Worm (Caenorhabditis elegans): ENCODE data around the gene T19D12.2.

The T19D12.2 gene

DNA sequence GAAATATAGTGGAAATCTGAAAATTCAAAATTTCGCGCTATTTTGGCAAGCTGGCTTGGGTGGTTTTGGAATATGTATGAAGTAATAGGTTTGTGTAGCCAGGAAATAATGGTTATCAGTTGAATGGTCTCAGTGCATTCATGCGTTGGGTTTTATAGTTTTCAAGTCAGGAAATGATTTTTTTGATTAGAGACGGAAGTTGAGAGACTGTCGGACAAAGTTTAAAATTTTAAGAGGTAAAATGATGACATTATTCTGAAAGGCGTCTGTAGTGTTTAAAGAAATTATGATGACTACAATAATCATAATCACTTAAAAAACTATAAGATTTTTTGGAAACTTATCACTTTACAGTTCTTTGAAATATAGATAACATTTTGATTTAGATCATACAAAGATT is 40.4 kb downstream of the T19D12.2 start, which contains the start of gene C18H9.6 (continued):
- TF ChIP-seq nhr-76 (tag; optimal IDR thresholded peaks at IDR 0.05) (no peak), F44E2.7 (GFP tag; IDR thresholded peaks at IDR 0.05) (no peak), T20F7.1 (GFP tag; optimal IDR thresholded peaks at IDR 0.05) (peak; percentile 1), nhr-77 (tag; optimal IDR thresholded peaks at IDR 0.05) (no peak), saeg-2 (GFP tag; IDR thresholded peaks at IDR 0.05) (no peak), aha-1 (tag) (no peak), ceh-62 (tag; optimal IDR thresholded peaks at IDR 0.05) (no peak), lin-38 (GFP tag; IDR thresholded peaks at IDR 0.05) (no peak), cey-2 (tag; optimal IDR thresholded peaks at IDR 0.05; ENCODE audit: borderline replicate concordance, insufficient read depth) (no peak), daf-12 (tag; optimal IDR thresholded peaks at IDR 0.05) (no peak), dmd-6 (GFP tag; IDR thresholded peaks at IDR 0.05) (peak; percentile 91), madf-5 (GFP tag; IDR thresholded peaks at IDR 0.05) (no peak), mes-2 (tag; optimal IDR thresholded peaks at IDR 0.05; ENCODE audit: poor library complexity, severe bottlenecking) (no peak), nhr-111 (GFP tag; optimal IDR thresholded peaks at IDR 0.05) (no peak), ctbp-1 (GFP tag; IDR thresholded peaks at IDR 0.05) (no peak), Y75B8A.6 (GFP tag; IDR thresholded peaks at IDR 0.05) (no peak), skn-1 (tag; optimal IDR thresholded peaks at IDR 0.05) (no peak), mdl-1 (tag; optimal IDR thresholded peaks at IDR 0.05) (no peak), ztf-7 (tag; optimal IDR thresholded peaks at IDR 0.05) (no peak), R02D3.7 (tag; optimal IDR thresholded peaks at IDR 0.05) (no peak), nhr-42 (GFP tag; IDR thresholded peaks at IDR 0.05) (no peak), nhr-28 (tag; optimal IDR thresholded peaks at IDR 0.05) (peak; percentile 83), egl-43 (GFP tag; IDR thresholded peaks at IDR 0.05) (no peak), spr-1 (tag; optimal IDR thresholded peaks at IDR 0.05) (no peak)

DNA sequence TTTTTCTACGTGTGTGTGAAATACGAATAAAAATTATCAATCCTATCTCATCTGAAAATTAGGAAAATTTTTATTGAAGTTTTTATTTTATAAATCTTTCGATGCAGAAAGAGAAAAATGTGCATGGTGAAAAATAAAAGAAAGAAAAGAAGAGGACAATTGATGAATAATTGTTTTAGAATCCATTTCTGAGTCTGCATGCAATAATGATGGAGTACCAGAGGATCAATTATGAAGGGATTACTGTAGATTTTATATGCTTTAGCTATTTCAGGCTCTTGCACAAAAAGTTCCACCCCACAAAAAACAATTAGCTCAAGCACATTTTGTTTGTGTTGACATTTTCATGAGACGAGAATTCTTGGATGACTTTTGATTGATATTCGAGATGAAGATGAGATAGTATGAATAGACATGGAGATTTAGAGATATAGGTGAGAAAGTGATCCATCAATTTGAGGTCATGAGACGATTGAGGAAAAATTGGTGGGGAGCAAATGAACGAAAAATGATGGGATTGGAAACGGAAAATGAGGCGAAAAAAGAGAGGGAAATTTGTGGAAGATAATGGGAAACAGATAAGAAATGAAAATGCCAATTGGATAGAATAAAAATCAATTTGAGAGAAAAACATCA is 44.6 kb downstream of the T19D12.2 start, which contains the start of gene rpy-1:
Gene rpy-1, minus strand, starts transcription at position 51 of the 636 bp plus-strand sequence.
- TF ChIP-seq ceh-62 (tag; optimal IDR thresholded peaks at IDR 0.05) = no peak
- no peak for TF ChIP-seq pha-4 (GFP tag; IDR thresholded peaks at IDR 0.05)
- TF ChIP-seq pha-4 (tag; optimal IDR thresholded peaks at IDR 0.05) = no peak
- peak in 1 of 2 experiments; percentile 29 for TF ChIP-seq lsy-2 (tag; optimal IDR thresholded peaks at IDR 0.05)
- TF ChIP-seq dpl-1 (GFP tag; optimal IDR thresholded peaks at IDR 0.05) = no peak
- no peak for TF ChIP-seq sdz-12 (GFP tag; optimal IDR thresholded peaks at IDR 0.05)
- TF ChIP-seq daf-19 (GFP tag; conservative IDR thresholded peaks at IDR 0.05) = no peak
- peak; percentile 9 for TF ChIP-seq hlh-11 (tag; optimal IDR thresholded peaks at IDR 0.05)
- peak in 1 of 2 experiments; percentile 87 for TF ChIP-seq daf-16 (GFP tag; optimal IDR thresholded peaks at IDR 0.05)
- no peak for TF ChIP-seq daf-16 (tag; optimal IDR thresholded peaks at IDR 0.05)
- TF ChIP-seq madf-5 (GFP tag; IDR thresholded peaks at IDR 0.05) = no peak
- no peak for TF ChIP-seq snpc-1.2 (GFP tag; IDR thresholded peaks at IDR 0.05)
- peak in 1 of 2 experiments; percentile 97 for TF ChIP-seq unc-62 (GFP tag; optimal IDR thresholded peaks at IDR 0.05 in 1 of 2)
- no peak for TF ChIP-seq unc-62 (tag; optimal IDR thresholded peaks at IDR 0.05)
- no peak for TF ChIP-seq php-3 (GFP tag; IDR thresholded peaks at IDR 0.05)
- TF ChIP-seq hlh-30 (tag; optimal IDR thresholded peaks at IDR 0.05; ENCODE audit: insufficient read depth) = peak; percentile 20
- TF ChIP-seq mep-1 (tag; optimal IDR thresholded peaks at IDR 0.05) = no peak
- 0 out of 2 replicates have a peak, but pooled peaks have one; percentile 28 for TF ChIP-seq ceh-20 (GFP tag; IDR thresholded peaks at IDR 0.05)
- peak; percentile 43 for TF ChIP-seq nhr-11 (tag; optimal IDR thresholded peaks at IDR 0.05)
- no peak for TF ChIP-seq T26A8.4 (GFP tag; IDR thresholded peaks at IDR 0.05)
